Fruit fly (Drosophila melanogaster): ENCODE measurements around the gene CG18135.

Gene CG18135

DNA sequence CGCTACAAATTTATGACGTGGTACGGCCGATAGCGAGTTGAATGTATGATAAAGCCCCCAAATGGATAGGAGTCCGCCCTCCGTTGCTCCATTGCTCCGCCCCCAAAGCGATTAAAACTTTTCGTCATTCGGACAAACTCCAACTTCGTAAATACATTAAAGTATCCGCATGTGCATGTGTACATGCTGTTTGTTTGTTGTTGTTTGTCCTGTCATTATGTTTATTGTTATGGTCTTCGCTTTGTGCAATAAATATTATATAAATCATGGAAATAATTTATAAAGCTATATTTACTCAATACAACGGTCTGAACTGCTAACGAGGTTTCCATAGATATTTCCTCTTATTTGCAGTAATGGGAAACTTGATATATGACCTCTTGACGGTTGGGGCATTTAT, 39.0 kb upstream of the CG18135 start:
- no peak for TF ChIP-seq CG6276 (GFP tag; optimal IDR thresholded peaks at IDR 0.05)
- TF ChIP-seq achi (GFP tag; optimal IDR thresholded peaks at IDR 0.05), result no peak
- TF ChIP-seq salr (GFP tag; optimal IDR thresholded peaks at IDR 0.05), result no peak
- no peak for TF ChIP-seq CG8319 (GFP tag; optimal IDR thresholded peaks at IDR 0.05)
- TF ChIP-seq CG6163 (GFP tag; IDR thresholded peaks at IDR 0.05), result no peak
- no peak for TF ChIP-seq vri (GFP tag; optimal IDR thresholded peaks at IDR 0.05)
- no peak for TF ChIP-seq CG10669 (GFP tag; optimal IDR thresholded peaks at IDR 0.05)
- peak; percentile 9 for TF ChIP-seq fkh (GFP tag; optimal IDR thresholded peaks at IDR 0.05)
- TF ChIP-seq Ets21C (GFP tag; optimal IDR thresholded peaks at IDR 0.05), result no peak

DNA sequence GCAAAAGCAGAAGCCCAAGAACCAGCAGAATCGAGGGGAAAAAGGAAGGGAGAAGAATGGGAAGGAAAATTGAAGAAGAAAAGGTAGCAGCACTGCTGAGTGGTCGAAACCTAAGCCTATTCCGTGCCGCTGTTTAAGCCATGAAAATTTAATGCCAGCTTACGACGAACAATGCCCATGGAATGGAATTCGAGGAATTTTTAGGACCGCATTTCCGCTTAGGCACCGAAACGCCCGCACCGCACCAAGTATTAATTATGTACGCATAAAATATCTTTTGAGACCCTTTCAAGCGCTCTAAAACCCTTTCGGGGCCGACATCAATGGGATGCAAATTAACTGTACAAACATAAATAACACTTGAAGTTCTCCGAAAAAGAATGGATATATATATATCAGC, 38.0 kb upstream of the CG18135 start:
- no peak for TF ChIP-seq Hr38 (GFP tag; optimal IDR thresholded peaks at IDR 0.05)
- TF ChIP-seq acj6 (GFP tag; optimal IDR thresholded peaks at IDR 0.05), result no peak
- TF ChIP-seq CG31627 (GFP tag; optimal IDR thresholded peaks at IDR 0.05), result no peak
- TF ChIP-seq lz (GFP tag; optimal IDR thresholded peaks at IDR 0.05), result no peak
- TF ChIP-seq Sox102F (GFP tag; optimal IDR thresholded peaks at IDR 0.05), result no peak
- TF ChIP-seq CG6792 (GFP tag; optimal IDR thresholded peaks at IDR 0.05), result no peak
- TF ChIP-seq CG6276 (GFP tag; optimal IDR thresholded peaks at IDR 0.05), result no peak
- TF ChIP-seq Sox15 (GFP tag; optimal IDR thresholded peaks at IDR 0.05), result no peak
- no peak for TF ChIP-seq CG11294 (GFP tag; IDR thresholded peaks at IDR 0.05)
- no peak for TF ChIP-seq CG7368 (GFP tag; optimal IDR thresholded peaks at IDR 0.05)
- TF ChIP-seq topi (GFP tag; optimal IDR thresholded peaks at IDR 0.05), result no peak
- TF ChIP-seq CG9139 (GFP tag; optimal IDR thresholded peaks at IDR 0.05), result no peak
- TF ChIP-seq spab (GFP tag; optimal IDR thresholded peaks at IDR 0.05), result no peak
- no peak for TF ChIP-seq CG11902 (GFP tag; optimal IDR thresholded peaks at IDR 0.05)
- no peak for TF ChIP-seq OdsH (GFP tag; optimal IDR thresholded peaks at IDR 0.05)
- no peak for TF ChIP-seq CG32006 (GFP tag; optimal IDR thresholded peaks at IDR 0.05)
- TF ChIP-seq CG8119 (GFP tag; IDR thresholded peaks at IDR 0.05), result no peak
- TF ChIP-seq Hr4 (GFP tag; optimal IDR thresholded peaks at IDR 0.05), result no peak
- no peak for TF ChIP-seq svp (GFP tag)
- no peak for TF ChIP-seq Sox14 (GFP tag; optimal IDR thresholded peaks at IDR 0.05)

DNA sequence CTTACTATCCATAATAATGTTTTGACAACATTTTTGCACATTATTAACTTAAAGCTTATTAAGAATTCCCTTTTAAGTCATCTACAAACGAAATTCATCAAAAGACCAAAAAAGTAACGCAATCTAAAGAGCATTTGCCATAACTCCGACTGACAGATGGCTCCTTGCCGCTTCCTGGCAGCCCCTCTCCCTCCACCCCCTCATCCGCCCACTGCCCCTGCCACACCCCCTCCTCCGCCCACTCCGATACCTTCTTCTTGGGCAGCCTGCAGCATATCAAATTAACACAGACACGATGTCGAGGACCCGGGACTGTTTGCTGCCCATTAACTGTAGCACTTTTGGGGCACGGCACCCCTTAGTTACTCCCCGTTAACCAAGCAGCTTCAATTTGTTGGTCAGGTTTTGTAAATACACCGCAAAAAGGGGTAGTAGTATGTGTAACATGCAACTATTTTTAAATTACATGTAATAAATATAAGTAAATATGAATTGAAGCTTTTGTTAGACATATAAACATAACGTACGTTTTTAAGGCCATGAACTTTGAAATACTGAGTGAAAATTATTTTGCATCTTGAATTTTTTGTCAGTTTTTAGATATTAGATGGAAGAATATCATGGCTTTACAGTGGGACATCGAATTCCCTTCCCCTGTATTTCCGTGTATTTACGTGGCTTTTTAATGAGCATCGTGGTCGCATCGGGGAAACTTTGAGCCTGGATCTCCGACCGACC, 37.2 kb upstream of the CG18135 start:
- peak; percentile 21 for TF ChIP-seq CG11902 (GFP tag; optimal IDR thresholded peaks at IDR 0.05)
- peak; percentile 67 for TF ChIP-seq Met (GFP tag; optimal IDR thresholded peaks at IDR 0.05)
- peak; percentile 9 for TF ChIP-seq CG8319 (GFP tag; optimal IDR thresholded peaks at IDR 0.05)
- peak; percentile 26 for TF ChIP-seq spab (GFP tag; optimal IDR thresholded peaks at IDR 0.05)
- TF ChIP-seq eg (GFP tag; IDR thresholded peaks at IDR 0.05), result no peak
- TF ChIP-seq cyc (GFP tag; optimal IDR thresholded peaks at IDR 0.05), result peak; percentile 43
- peak; percentile 39 for TF ChIP-seq CG34406 (GFP tag; optimal IDR thresholded peaks at IDR 0.05)
- peak; percentile 26 for TF ChIP-seq Sox14 (GFP tag; optimal IDR thresholded peaks at IDR 0.05)
- peak; percentile 65 for TF ChIP-seq Ets96B (tag; optimal IDR thresholded peaks at IDR 0.05)
- TF ChIP-seq Hr39 (GFP tag; optimal IDR thresholded peaks at IDR 0.05), result peak; percentile 14
- peak; percentile 5 for TF ChIP-seq CG31627 (GFP tag; optimal IDR thresholded peaks at IDR 0.05)
- no peak for TF ChIP-seq CG11294 (GFP tag; IDR thresholded peaks at IDR 0.05)
- no peak for TF ChIP-seq Blimp-1 (GFP tag; optimal IDR thresholded peaks at IDR 0.05)
- no peak for TF ChIP-seq CG11762 (GFP tag; optimal IDR thresholded peaks at IDR 0.05; ENCODE audit: insufficient read depth)
- peak; percentile 55 for TF ChIP-seq CG3919 (GFP tag; optimal IDR thresholded peaks at IDR 0.05)
- TF ChIP-seq vri (GFP tag; optimal IDR thresholded peaks at IDR 0.05), result peak; percentile 4
- peak; percentile 18 for TF ChIP-seq CG8632 (GFP tag; optimal IDR thresholded peaks at IDR 0.05)
- no peak for TF ChIP-seq fkh (GFP tag; optimal IDR thresholded peaks at IDR 0.05)
- TF ChIP-seq topi (GFP tag; optimal IDR thresholded peaks at IDR 0.05), result peak; percentile 55
- peak; percentile 49 for TF ChIP-seq CG10669 (GFP tag; optimal IDR thresholded peaks at IDR 0.05)
- peak; percentile 6 for TF ChIP-seq OdsH (GFP tag; optimal IDR thresholded peaks at IDR 0.05)
- no peak for TF ChIP-seq CG1621 (tag; optimal IDR thresholded peaks at IDR 0.05)
- no peak for TF ChIP-seq CG15336 (GFP tag; IDR thresholded peaks at IDR 0.05)
- TF ChIP-seq CG16779 (tag; optimal IDR thresholded peaks at IDR 0.05), result no peak
- TF ChIP-seq Gug (GFP tag; IDR thresholded peaks at IDR 0.05), result no peak
- peak; percentile 89 for TF ChIP-seq Eip78C (GFP tag)
- TF ChIP-seq lz (GFP tag; optimal IDR thresholded peaks at IDR 0.05), result peak; percentile 42
- TF ChIP-seq CG8119 (GFP tag; IDR thresholded peaks at IDR 0.05), result peak; percentile 27; the same call in 1 of the 3 replicates
- TF ChIP-seq Hr4 (GFP tag; optimal IDR thresholded peaks at IDR 0.05), result no peak
- TF ChIP-seq Eip75B (GFP tag; optimal IDR thresholded peaks at IDR 0.05), result peak; percentile 43
- TF ChIP-seq ss (GFP tag; optimal IDR thresholded peaks at IDR 0.05), result peak in 1 of 2 experiments; percentile 35
- peak; percentile 27 for TF ChIP-seq fd59A (GFP tag; optimal IDR thresholded peaks at IDR 0.05)
- TF ChIP-seq CG6276 (GFP tag; optimal IDR thresholded peaks at IDR 0.05), result no peak

Measured in whole organism, prepupa.